Fruit fly (Drosophila melanogaster): ENCODE results near the gene GstD4.

dm6 chr3R:12356044-12356443 lies 17.9 kb upstream of the GstD4 start, which contains the start of gene MBD-R2:
- peak; percentile 12 for TF ChIP-seq sage (GFP tag; optimal IDR thresholded peaks at IDR 0.05)
- no peak for TF ChIP-seq Rel (GFP tag; optimal IDR thresholded peaks at IDR 0.05)
- TF ChIP-seq Rel (tag; optimal IDR thresholded peaks at IDR 0.05) = peak; percentile 22
- no peak for TF ChIP-seq OdsH (GFP tag; optimal IDR thresholded peaks at IDR 0.05)
- TF ChIP-seq lola (GFP tag; optimal IDR thresholded peaks at IDR 0.05) = no peak
- no peak for TF ChIP-seq psq (GFP tag; optimal IDR thresholded peaks at IDR 0.05)
- no peak for TF ChIP-seq Abd-B (GFP tag; optimal IDR thresholded peaks at IDR 0.05)
- TF ChIP-seq usp (GFP tag; optimal IDR thresholded peaks at IDR 0.05) = no peak
- TF ChIP-seq pan (optimal IDR thresholded peaks at IDR 0.05) = no peak
- no peak for TF ChIP-seq Hr78 (GFP tag; optimal IDR thresholded peaks at IDR 0.05)
- no peak for TF ChIP-seq h (GFP tag; optimal IDR thresholded peaks at IDR 0.05)
- TF ChIP-seq CG9705 (GFP tag; optimal IDR thresholded peaks at IDR 0.05) = no peak
- no peak for TF ChIP-seq Myc (optimal IDR thresholded peaks at IDR 0.05)
- TF ChIP-seq Hr83 (GFP tag; optimal IDR thresholded peaks at IDR 0.05; ENCODE audit: poor library complexity, severe bottlenecking) = no peak

All from whole organism, wandering third instar larva.